Worm (Caenorhabditis elegans): ENCODE results near the gene swan-2.

DNA sequence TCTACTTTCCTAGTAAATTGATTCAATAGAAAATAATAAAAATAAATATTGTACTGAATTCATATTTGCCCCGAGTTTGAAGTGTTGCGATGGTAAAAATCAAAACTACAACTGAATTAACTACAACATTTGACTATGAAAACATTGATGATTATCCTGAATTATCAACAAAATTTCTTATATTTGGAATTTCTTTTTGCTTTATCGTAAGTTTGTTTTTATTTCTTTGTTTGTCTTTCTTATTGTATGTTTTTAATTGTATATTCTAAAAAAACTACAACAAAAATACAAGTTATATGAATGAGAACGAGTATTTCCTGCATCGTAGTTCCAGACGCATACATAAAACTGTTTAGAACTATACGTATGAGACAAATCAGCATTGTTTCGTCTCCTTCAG is 33.1 kb upstream of the swan-2 start, which contains the start of gene srx-128:
- TF ChIP-seq pqm-1 (tag; optimal IDR thresholded peaks at IDR 0.05) (no peak), pag-3 (tag; optimal IDR thresholded peaks at IDR 0.05; ENCODE audit: borderline replicate concordance) (no peak), ceh-24 (tag; optimal IDR thresholded peaks at IDR 0.05) (no peak)
